Fruit fly (Drosophila melanogaster) whole organism, embryonic: ENCODE results near the gene CG13716.

Experiments
- CG10565 ChIP-seq: fragments of 200-800 bp; sonication (Bioruptor generic); optimal IDR thresholded peaks from 3 replicates; lab custom pipeline; 2016; ENCODE audit warnings: missing biosample characterization, mild to moderate bottlenecking, missing genetic modification characterization
- CG12155 ChIP-seq: fragments of 200-800 bp; sonication (Bioruptor generic); optimal IDR thresholded peaks from 3 replicates; lab custom pipeline; 2016; ENCODE audit warnings: missing biosample characterization, missing genetic modification characterization
- CG12391 ChIP-seq: fragments of 200-800 bp; sonication (Bioruptor generic); optimal IDR thresholded peaks from 3 replicates; lab custom pipeline; 2018; ENCODE audit warnings: missing biosample characterization, mild to moderate bottlenecking, missing genetic modification characterization, moderate library complexity
- CG13624 ChIP-seq: fragments of 200-800 bp; sonication (Bioruptor generic); optimal IDR thresholded peaks from 2 replicates; lab custom pipeline; 2016; ENCODE audit warnings: missing biosample characterization, missing genetic modification characterization
- CG13775 ChIP-seq: fragments of 200-800 bp; sonication (Bioruptor generic); optimal IDR thresholded peaks from 3 replicates; lab custom pipeline; 2017; ENCODE audit warnings: missing biosample characterization, mild to moderate bottlenecking, missing genetic modification characterization
- CG16863 ChIP-seq: fragments of 200-800 bp; sonication (Bioruptor generic); optimal IDR thresholded peaks from 3 replicates; lab custom pipeline; 2016; ENCODE audit warnings: missing biosample characterization, missing genetic modification characterization
- CG17359 ChIP-seq: fragments of 200-800 bp; sonication (Bioruptor generic); optimal IDR thresholded peaks from 3 replicates; lab custom pipeline; 2018; ENCODE audit warnings: missing biosample characterization, mild to moderate bottlenecking, missing genetic modification characterization, moderate library complexity
- CG17568 ChIP-seq: fragments of 200-800 bp; sonication (Bioruptor generic); optimal IDR thresholded peaks from 2 replicates; lab custom pipeline; 2018; ENCODE audit warnings: missing biosample characterization, mild to moderate bottlenecking, missing genetic modification characterization, moderate library complexity
- CG2678 ChIP-seq: fragments of 200-800 bp; sonication (Bioruptor generic); optimal IDR thresholded peaks from 3 replicates; lab custom pipeline; 2019; ENCODE audit warnings: missing biosample characterization, mild to moderate bottlenecking, missing genetic modification characterization, moderate library complexity
- CG3281 ChIP-seq: fragments of 200-800 bp; sonication (Bioruptor generic); optimal IDR thresholded peaks from 3 replicates; lab custom pipeline; 2017; ENCODE audit warnings: missing biosample characterization, mild to moderate bottlenecking, missing genetic modification characterization
- CG4282 ChIP-seq: fragments of 200-800 bp; sonication (Bioruptor generic); optimal IDR thresholded peaks from 2 replicates; lab custom pipeline; 2016; ENCODE audit warnings: missing biosample characterization, missing genetic modification characterization
- CG4854 ChIP-seq: fragments of 200-800 bp; sonication (Bioruptor generic); optimal IDR thresholded peaks from 2 replicates; lab custom pipeline; 2016; ENCODE audit warnings: missing biosample characterization, missing genetic modification characterization, inconsistent platforms
- CG7839 ChIP-seq: fragments of 200-800 bp; sonication (Bioruptor generic); optimal IDR thresholded peaks from 3 replicates; lab custom pipeline; 2018; ENCODE audit warnings: missing biosample characterization, mild to moderate bottlenecking, missing genetic modification characterization, moderate library complexity
- CG7963 ChIP-seq: fragments of 200-800 bp; sonication (Bioruptor generic); IDR thresholded peaks from 3 replicates; pipeline ENCODE4 v1.3.6; 2022; ENCODE audit warnings: missing biosample characterization, missing genetic modification characterization; ENCODE audit not compliant: partially characterized antibody
- CG8281 ChIP-seq: fragments of 200-800 bp; sonication (Bioruptor generic); optimal IDR thresholded peaks from 2 replicates; lab custom pipeline; 2018; ENCODE audit warnings: missing biosample characterization, mild to moderate bottlenecking, missing genetic modification characterization, moderate library complexity
- CG8765 ChIP-seq: fragments of 200-800 bp; sonication (Bioruptor generic); IDR thresholded peaks from 2 replicates; pipeline ENCODE4 v1.3.6; 2022; ENCODE audit warnings: missing biosample characterization, missing genetic modification characterization
- Dip2 ChIP-seq: fragments of 200-800 bp; sonication (Bioruptor generic); IDR thresholded peaks from 2 replicates; pipeline ENCODE4 v1.3.6; 2022; ENCODE audit warnings: missing biosample characterization, missing genetic modification characterization
- Eip74EF ChIP-seq, 2 experiments: fragments of 200-800 bp in 1 of 2; fragments of >200 bp in 1 of 2; sonication (Bioruptor generic) in 1 of 2; optimal IDR thresholded peaks; 2 replicates each; lab custom pipeline; 2017 to 2019; ENCODE audit warnings: missing biosample characterization in 2 of 2, missing genetic modification characterization in 2 of 2, mild to moderate bottlenecking in 1 of 2, moderate library complexity in 1 of 2
- HLH3B ChIP-seq: fragments of 200-800 bp; sonication (Bioruptor generic); IDR thresholded peaks from 2 replicates; pipeline ENCODE4 v1.3.6; 2022; ENCODE audit warnings: missing biosample characterization, missing genetic modification characterization
- Hand ChIP-seq: fragments of 200-800 bp; sonication (Bioruptor generic); optimal IDR thresholded peaks from 2 replicates; lab custom pipeline; 2017; ENCODE audit warnings: mild to moderate bottlenecking, missing biosample characterization, missing genetic modification reagents, missing genetic modification characterization
- HmgD ChIP-seq: fragments of 200-800 bp; sonication (Bioruptor generic); optimal IDR thresholded peaks from 3 replicates; lab custom pipeline; 2016; ENCODE audit warnings: missing biosample characterization, missing genetic modification characterization
- Hr51 ChIP-seq, 2 experiments: fragments of 200-800 bp; sonication (Bioruptor generic); optimal IDR thresholded peaks; 2 replicates in 1 of 2; 3 replicates in 1 of 2; lab custom pipeline; 2016 to 2018; ENCODE audit warnings: missing biosample characterization in 2 of 2, missing genetic modification characterization in 2 of 2, mild to moderate bottlenecking in 1 of 2, moderate library complexity in 1 of 2
- Mrtf ChIP-seq: fragments of 200-800 bp; sonication (Bioruptor generic); IDR thresholded peaks from 3 replicates; pipeline ENCODE4 v1.3.6; 2022; ENCODE audit warnings: missing biosample characterization, missing genetic modification characterization
- Myb ChIP-seq: fragments of 200-800 bp; sonication (Bioruptor generic); optimal IDR thresholded peaks from 2 replicates; lab custom pipeline; 2016; ENCODE audit warnings: missing biosample characterization, missing genetic modification characterization
- NK7.1 ChIP-seq: fragments of 200-800 bp; sonication (Bioruptor generic); optimal IDR thresholded peaks from 3 replicates; lab custom pipeline; 2016; ENCODE audit warnings: missing biosample characterization, missing genetic modification characterization
- NfI ChIP-seq: fragments of 200-800 bp; sonication (Bioruptor generic); optimal IDR thresholded peaks from 3 replicates; lab custom pipeline; 2018; ENCODE audit warnings: missing biosample characterization, mild to moderate bottlenecking, missing genetic modification characterization, moderate library complexity
- Scr ChIP-seq: fragments of 200-800 bp; sonication (Bioruptor generic); IDR thresholded peaks from 2 replicates; pipeline ENCODE4 v1.3.6; 2022; ENCODE audit warnings: missing biosample characterization, missing genetic modification characterization; ENCODE audit not compliant: partially characterized antibody
- Sox100B ChIP-seq: fragments of 200-800 bp; sonication (Bioruptor generic); optimal IDR thresholded peaks from 3 replicates; lab custom pipeline; 2018; ENCODE audit warnings: missing biosample characterization, mild to moderate bottlenecking, missing genetic modification characterization
- Vsx1 ChIP-seq: fragments of 200-800 bp; sonication (Bioruptor generic); optimal IDR thresholded peaks from 2 replicates; lab custom pipeline; 2017; ENCODE audit warnings: missing biosample characterization, mild to moderate bottlenecking, missing genetic modification characterization, missing genetic modification reagents
- aop ChIP-seq: fragments of 200-800 bp; sonication (Bioruptor generic); IDR thresholded peaks from 2 replicates; pipeline ENCODE4 v1.3.6; 2022; ENCODE audit warnings: missing biosample characterization, missing genetic modification characterization
- bbx ChIP-seq: fragments of 200-800 bp; sonication (Bioruptor generic); IDR thresholded peaks from 2 replicates; pipeline ENCODE4 v1.3.6; 2022; ENCODE audit warnings: missing biosample characterization, missing genetic modification characterization; ENCODE audit not compliant: partially characterized antibody
- cg ChIP-seq: fragments of 200-800 bp; sonication (Bioruptor generic); optimal IDR thresholded peaks from 3 replicates; lab custom pipeline; 2019; ENCODE audit warnings: missing biosample characterization, mild to moderate bottlenecking, missing genetic modification characterization, moderate library complexity
- crc ChIP-seq: fragments of 200-800 bp; sonication (Bioruptor generic); optimal IDR thresholded peaks from 2 replicates; lab custom pipeline; 2016; ENCODE audit warnings: missing biosample characterization, missing genetic modification characterization
- croc ChIP-seq: fragments of 200-800 bp; sonication (Bioruptor generic); conservative IDR thresholded peaks from 3 replicates; pipeline ENCODE4 v1.3.6; 2022; ENCODE audit warnings: missing biosample characterization, missing genetic modification characterization
- danr ChIP-seq: fragments of 200-800 bp; sonication (Bioruptor generic); IDR thresholded peaks from 2 replicates; pipeline ENCODE4 v1.3.6; 2022; ENCODE audit warnings: missing biosample characterization, missing genetic modification characterization
- dmrt11E ChIP-seq: fragments of 200-800 bp; sonication (Bioruptor generic); optimal IDR thresholded peaks from 3 replicates; lab custom pipeline; 2018; ENCODE audit warnings: missing biosample characterization, mild to moderate bottlenecking, missing genetic modification characterization, moderate library complexity
- ems ChIP-seq: fragments of 200-800 bp; sonication (Bioruptor generic); optimal IDR thresholded peaks from 3 replicates; lab custom pipeline; 2016; ENCODE audit warnings: missing biosample characterization, missing genetic modification characterization
- fd96Cb ChIP-seq: fragments of 200-800 bp; sonication (Bioruptor generic); optimal IDR thresholded peaks from 2 replicates; lab custom pipeline; 2018; ENCODE audit warnings: missing biosample characterization, mild to moderate bottlenecking, missing genetic modification characterization, moderate library complexity
- insv ChIP-seq, 2 experiments: fragments of 200-800 bp; sonication (Bioruptor generic); optimal IDR thresholded peaks; 3 replicates each; lab custom pipeline; 2016 to 2018; ENCODE audit warnings: missing biosample characterization in 2 of 2, missing genetic modification characterization in 2 of 2
- kni ChIP-seq: fragments of 200-800 bp; sonication (Bioruptor generic); optimal IDR thresholded peaks from 3 replicates; lab custom pipeline; 2017; ENCODE audit warnings: mild to moderate bottlenecking, missing biosample characterization, missing genetic modification reagents, missing genetic modification characterization
- lab ChIP-seq: fragments of 200-800 bp; sonication (Bioruptor generic); optimal IDR thresholded peaks from 3 replicates; lab custom pipeline; 2017; ENCODE audit warnings: missing biosample characterization, missing genetic modification characterization, mild to moderate bottlenecking, moderate library complexity, missing genetic modification reagents
- mirr ChIP-seq: fragments of 200-800 bp; sonication (Bioruptor generic); optimal IDR thresholded peaks from 3 replicates; lab custom pipeline; 2018; ENCODE audit warnings: missing biosample characterization, mild to moderate bottlenecking, missing genetic modification characterization
- org-1 ChIP-seq: fragments of 200-800 bp; sonication (Bioruptor generic); optimal IDR thresholded peaks from 2 replicates; lab custom pipeline; 2017; ENCODE audit warnings: missing biosample characterization, missing genetic modification characterization
- ro ChIP-seq: fragments of 200-800 bp; sonication (Bioruptor generic); IDR thresholded peaks from 2 replicates; pipeline ENCODE4 v1.3.6; 2022; ENCODE audit warnings: missing biosample characterization, missing genetic modification characterization
- row ChIP-seq: fragments of 200-800 bp; sonication (Bioruptor generic); IDR thresholded peaks from 3 replicates; pipeline ENCODE4 v1.3.6; 2022; ENCODE audit warnings: missing biosample characterization, missing genetic modification characterization
- sc ChIP-seq, 3 experiments: fragments of >200 bp in 2 of 3; fragments of 200-800 bp in 1 of 3; sonication (Bioruptor generic) in 1 of 3; optimal IDR thresholded peaks; 2 replicates in 2 of 3; 3 replicates in 1 of 3; lab custom pipeline; 2017; ENCODE audit warnings: mild to moderate bottlenecking in 1 of 3, missing biosample characterization in 1 of 3, missing genetic modification characterization in 1 of 3, missing genetic modification reagents in 1 of 3
- seq ChIP-seq: fragments of 200-800 bp; sonication (Bioruptor generic); IDR thresholded peaks from 2 replicates; pipeline ENCODE4 v1.3.6; 2022; ENCODE audit warnings: missing biosample characterization, missing genetic modification characterization
- stwl ChIP-seq: fragments of 200-800 bp; sonication (Bioruptor generic); optimal IDR thresholded peaks from 3 replicates; lab custom pipeline; 2018; ENCODE audit warnings: missing biosample characterization, mild to moderate bottlenecking, missing genetic modification characterization, moderate library complexity
- z ChIP-seq: fragments of 200-800 bp; sonication (Bioruptor generic); IDR thresholded peaks from 3 replicates; pipeline ENCODE4 v1.3.6; 2022; ENCODE audit warnings: missing biosample characterization, missing genetic modification characterization

The CG13716 gene

DNA sequence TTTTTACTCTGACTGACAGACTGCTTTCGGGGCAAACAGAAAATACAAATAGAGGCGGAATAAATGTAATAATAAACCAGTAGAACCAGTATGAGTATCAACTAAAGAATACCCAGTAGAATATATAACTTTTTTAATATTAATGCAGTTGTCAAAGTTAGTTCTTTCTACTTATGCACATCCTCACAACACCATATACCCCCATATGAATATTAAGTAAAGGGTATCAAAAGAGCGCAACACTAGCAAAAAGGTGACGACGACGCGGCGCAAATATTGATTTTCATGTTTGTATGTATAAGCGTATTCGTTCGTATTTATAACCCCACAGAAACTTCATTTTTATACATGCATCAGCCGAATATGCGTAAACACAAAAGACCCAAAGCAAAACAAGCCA is 21.5 kb downstream of the CG13716 start (continued):
- peak; percentile 94 for TF ChIP-seq CG12391
- TF ChIP-seq ro, result peak; percentile 83
- no peak for TF ChIP-seq insv (GFP tag; optimal IDR thresholded peaks at IDR 0.05; lab: Kevin White, UChicago)
- peak; percentile 31 for TF ChIP-seq cg (GFP tag; lab: Kevin White, UChicago)
- peak; percentile 83 for TF ChIP-seq NfI (GFP tag; lab: Kevin White, UChicago)
- TF ChIP-seq row (GFP tag; lab: Robert Waterston, UW), result peak; percentile 96
- no peak for TF ChIP-seq CG4282 (GFP tag; lab: Kevin White, UChicago)
- TF ChIP-seq mirr (GFP tag; lab: Kevin White, UChicago), result peak; percentile 61
- TF ChIP-seq Vsx1 (GFP tag; lab: Kevin White, UChicago), result peak; percentile 84
- TF ChIP-seq CG17359 (tag; lab: Kevin White, UChicago), result peak; percentile 97
- TF ChIP-seq CG16863 (GFP tag; lab: Kevin White, UChicago), result peak; percentile 86
- peak; percentile 91 for TF ChIP-seq dmrt11E
- TF ChIP-seq aop (GFP tag; lab: Robert Waterston, UW), result 0 out of 2 replicates have a peak, but pooled peaks have one; percentile 46
- peak; percentile 95 for TF ChIP-seq fd96Cb
- peak; percentile 95 for TF ChIP-seq CG4854 (GFP tag; lab: Kevin White, UChicago)
- TF ChIP-seq ems (GFP tag; lab: Kevin White, UChicago), result peak; percentile 92
- TF ChIP-seq NK7.1 (GFP tag; lab: Kevin White, UChicago), result peak; percentile 85
- peak in 1 of 2 experiments; percentile 98 for TF ChIP-seq Eip74EF (GFP tag; optimal IDR thresholded peaks at IDR 0.05; lab: Kevin White, UChicago)
- peak; percentile 92 for TF ChIP-seq seq (GFP tag; lab: Robert Waterston, UW)
- TF ChIP-seq kni (GFP tag; lab: Kevin White, UChicago), result peak; percentile 85
- TF ChIP-seq Hr51 (GFP tag; optimal IDR thresholded peaks at IDR 0.05; lab: Kevin White, UChicago), result peak; percentile 85 to 94
- TF ChIP-seq HmgD (GFP tag; lab: Kevin White, UChicago), result peak; percentile 2
- TF ChIP-seq CG13624 (GFP tag; lab: Kevin White, UChicago), result peak; percentile 86
- peak; percentile 93 for TF ChIP-seq Mrtf (GFP tag; lab: Robert Waterston, UW)
- TF ChIP-seq CG8765 (GFP tag; lab: Robert Waterston, UW), result peak; percentile 75
- TF ChIP-seq CG7839 (tag; lab: Kevin White, UChicago), result peak; percentile 95
- peak; percentile 83 for TF ChIP-seq CG12155 (GFP tag; lab: Kevin White, UChicago)
- peak; percentile 89 for TF ChIP-seq CG13775 (GFP tag; lab: Kevin White, UChicago)
- TF ChIP-seq CG10565 (GFP tag; lab: Kevin White, UChicago), result peak; percentile 68
- TF ChIP-seq Hand (GFP tag; lab: Kevin White, UChicago), result peak; percentile 72
- TF ChIP-seq z (GFP tag; lab: Robert Waterston, UW), result peak; percentile 70; the same call in 2 of the 3 replicates
- peak; percentile 96 for TF ChIP-seq HLH3B
- peak; percentile 88 for TF ChIP-seq danr
- no peak for TF ChIP-seq Dip2 (GFP tag; lab: Robert Waterston, UW)
- TF ChIP-seq, all 482 proteins: peak for 424

DNA sequence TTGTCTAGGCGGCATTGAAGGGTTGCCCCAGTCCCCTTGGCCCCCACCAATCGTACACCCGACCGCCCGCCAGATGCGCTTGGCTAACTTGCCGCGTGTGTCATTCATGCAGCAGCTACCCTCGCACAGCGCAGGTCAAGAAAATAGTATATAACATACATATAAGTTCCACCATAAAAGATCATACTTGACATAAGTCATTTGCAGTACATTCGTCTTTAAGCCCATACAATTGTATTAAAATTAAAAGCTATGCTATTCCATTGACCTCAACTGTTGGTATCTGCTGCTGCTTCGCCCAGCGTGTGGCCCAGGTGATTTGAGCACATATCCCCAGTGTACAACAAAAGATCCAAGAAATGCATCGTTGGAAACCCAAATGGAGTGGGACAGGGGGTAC is 23.3 kb downstream of the CG13716 start:
- TF ChIP-seq Mrtf (GFP tag; lab: Robert Waterston, UW) (peak; percentile 70; the same call in 2 of the 3 replicates), Myb (GFP tag; lab: Kevin White, UChicago) (no peak), sc (optimal IDR thresholded peaks at IDR 0.05; lab: Kevin White, UChicago) (no peak), sc (GFP tag; optimal IDR thresholded peaks at IDR 0.05; lab: Kevin White, UChicago) (peak; percentile 70), CG2678 (tag; lab: Kevin White, UChicago) (peak; percentile 75), Sox100B (GFP tag; lab: Kevin White, UChicago) (peak; percentile 45), stwl (tag; lab: Kevin White, UChicago) (peak; percentile 20), croc (GFP tag; lab: Robert Waterston, UW) (peak; percentile 68), org-1 (GFP tag; lab: Kevin White, UChicago) (peak; percentile 67), CG8281 (tag; lab: Kevin White, UChicago) (no peak), lab (GFP tag; lab: Kevin White, UChicago) (peak; percentile 72), Scr (no peak), CG17568 (GFP tag; lab: Kevin White, UChicago) (peak; percentile 38), crc (peak; percentile 54), CG7963 (GFP tag; lab: Robert Waterston, UW) (no peak), bbx (GFP tag; lab: Robert Waterston, UW) (no peak), CG3281 (peak; percentile 3)
